Worm (Caenorhabditis elegans) whole organism, L2 larva: ENCODE data around the gene camt-1.

Source experiments
- C34F6.9 ChIP-seq: fragments of 150-350 bp; optimal IDR thresholded peaks from 2 replicates; lab custom pipeline; 2014; ENCODE audit warnings: missing biosample characterization, missing genetic modification characterization
- F13H6.1 ChIP-seq: sonication (generic microtip); optimal IDR thresholded peaks from 2 replicates; lab custom pipeline; 2016; ENCODE audit warnings: missing genetic modification characterization, missing compliant biosample characterization
- R02D3.7 ChIP-seq: fragments of 150-350 bp; optimal IDR thresholded peaks from 2 replicates; lab custom pipeline; 2014; ENCODE audit warnings: missing biosample characterization, missing genetic modification characterization
- Y55F3AM.14 ChIP-seq: fragments of 200-800 bp; sonication (Bioruptor generic); optimal IDR thresholded peaks from 2 replicates; lab custom pipeline; 2018; ENCODE audit warnings: mild to moderate bottlenecking, missing genetic modification characterization, missing compliant biosample characterization
- ZK546.5 ChIP-seq: sonication (generic microtip); optimal IDR thresholded peaks from 2 replicates; lab custom pipeline; 2017; ENCODE audit warnings: missing biosample characterization, missing genetic modification characterization
- alr-1 ChIP-seq: fragments of 150-350 bp; optimal IDR thresholded peaks from 2 replicates; lab custom pipeline; 2014; ENCODE audit warnings: missing biosample characterization, missing genetic modification characterization
- aly-2 ChIP-seq: fragments of 150-350 bp; optimal IDR thresholded peaks from 2 replicates; lab custom pipeline; 2014; ENCODE audit warnings: missing biosample characterization, missing genetic modification characterization
- ama-1 ChIP-seq: fragments of 150-350 bp; optimal IDR thresholded peaks from 2 replicates; lab custom pipeline; 2018; ENCODE audit warnings: inconsistent platforms
- ceh-16 ChIP-seq: fragments of 150-350 bp; optimal IDR thresholded peaks from 2 replicates; lab custom pipeline; 2014; ENCODE audit warnings: missing biosample characterization, missing genetic modification characterization
- ceh-82 ChIP-seq: fragments of 150-350 bp; optimal IDR thresholded peaks from 2 replicates; lab custom pipeline; 2014; ENCODE audit warnings: missing biosample characterization, missing genetic modification characterization
- crh-2 ChIP-seq: sonication (generic microtip); optimal IDR thresholded peaks from 2 replicates; lab custom pipeline; 2017; ENCODE audit warnings: missing biosample characterization, missing genetic modification characterization
- egl-27 ChIP-seq: sonication (generic microtip); optimal IDR thresholded peaks from 3 replicates; lab custom pipeline; 2017; ENCODE audit warnings: missing biosample characterization, missing genetic modification reagents, missing genetic modification characterization
- elt-1 ChIP-seq: fragments of 150-350 bp; optimal IDR thresholded peaks from 2 replicates; lab custom pipeline; 2014; ENCODE audit warnings: missing biosample characterization, missing genetic modification characterization
- elt-3 ChIP-seq: sonication (generic microtip); optimal IDR thresholded peaks from 2 replicates; lab custom pipeline; 2017; ENCODE audit warnings: missing biosample characterization, missing genetic modification characterization
- fos-1 ChIP-seq: fragments of 150-350 bp; optimal IDR thresholded peaks from 2 replicates; lab custom pipeline; 2014; ENCODE audit warnings: missing biosample characterization, missing genetic modification characterization
- lin-11 ChIP-seq: fragments of 150-350 bp; sonication (generic microtip); optimal IDR thresholded peaks from 2 replicates; lab custom pipeline; 2014; ENCODE audit warnings: missing biosample characterization, missing genetic modification characterization, inconsistent platforms, mixed read lengths
- lin-13 ChIP-seq: fragments of 150-350 bp; optimal IDR thresholded peaks from 2 replicates; lab custom pipeline; 2014; ENCODE audit warnings: missing biosample characterization, missing genetic modification reagents, missing genetic modification characterization
- lin-39 ChIP-seq: fragments of 150-350 bp; optimal IDR thresholded peaks from 2 replicates; lab custom pipeline; 2014; ENCODE audit warnings: missing biosample characterization, missing genetic modification reagents, missing genetic modification characterization
- lsy-2 ChIP-seq, 2 experiments: fragments of 150-350 bp in 1 of 2; sonication (generic microtip) in 1 of 2; optimal IDR thresholded peaks; 2 replicates each; lab custom pipeline; 2014 to 2017; ENCODE audit warnings: missing biosample characterization in 2 of 2, missing genetic modification characterization in 2 of 2
- mab-5 ChIP-seq: fragments of 150-350 bp; optimal IDR thresholded peaks from 2 replicates; lab custom pipeline; 2014; ENCODE audit warnings: missing biosample characterization, missing genetic modification characterization
- nhr-10 ChIP-seq: sonication (generic microtip); optimal IDR thresholded peaks from 2 replicates; lab custom pipeline; 2017; ENCODE audit warnings: missing biosample characterization, missing genetic modification characterization
- nhr-11 ChIP-seq: fragments of 150-350 bp; optimal IDR thresholded peaks from 2 replicates; lab custom pipeline; 2014; ENCODE audit warnings: missing biosample characterization, missing genetic modification characterization
- nhr-129 ChIP-seq: fragments of 150-350 bp; optimal IDR thresholded peaks from 2 replicates; lab custom pipeline; 2014; ENCODE audit warnings: missing biosample characterization, missing genetic modification characterization
- nhr-23 ChIP-seq: fragments of 150-350 bp; optimal IDR thresholded peaks from 2 replicates; lab custom pipeline; 2014; ENCODE audit warnings: missing biosample characterization, missing genetic modification reagents, missing genetic modification characterization
- nhr-237 ChIP-seq: fragments of 150-350 bp; optimal IDR thresholded peaks from 2 replicates; lab custom pipeline; 2014; ENCODE audit warnings: missing biosample characterization, missing genetic modification characterization
- nhr-25 ChIP-seq: fragments of 150-350 bp; sonication (generic microtip); optimal IDR thresholded peaks from 3 replicates; lab custom pipeline; 2014; ENCODE audit warnings: missing biosample characterization, missing genetic modification characterization
- peb-1 ChIP-seq: fragments of 150-350 bp; optimal IDR thresholded peaks from 2 replicates; lab custom pipeline; 2014; ENCODE audit warnings: missing biosample characterization, missing genetic modification characterization
- sma-3 ChIP-seq: sonication (generic microtip); optimal IDR thresholded peaks from 2 replicates; lab custom pipeline; 2016; ENCODE audit warnings: missing genetic modification reagents, missing genetic modification characterization, missing compliant biosample characterization
- sma-9 ChIP-seq, 2 experiments: fragments of 150-350 bp in 1 of 2; sonication (generic microtip) in 1 of 2; optimal IDR thresholded peaks; 2 replicates each; lab custom pipeline; 2014 to 2016; ENCODE audit warnings: missing genetic modification characterization in 2 of 2, mild to moderate bottlenecking in 1 of 2, missing biosample characterization in 1 of 2, missing compliant biosample characterization in 1 of 2, missing genetic modification reagents in 1 of 2, moderate library complexity in 1 of 2
- snpc-4 ChIP-seq: fragments of 150-350 bp; optimal IDR thresholded peaks from 2 replicates; lab custom pipeline; 2014; ENCODE audit warnings: missing biosample characterization, missing genetic modification characterization
- unc-39 ChIP-seq: fragments of 150-350 bp; optimal IDR thresholded peaks from 2 replicates; lab custom pipeline; 2014; ENCODE audit warnings: missing biosample characterization, missing genetic modification characterization
- unc-62 ChIP-seq: fragments of 150-350 bp; optimal IDR thresholded peaks from 2 replicates; lab custom pipeline; 2014; ENCODE audit warnings: missing biosample characterization, missing genetic modification reagents, missing genetic modification characterization
- zag-1 ChIP-seq: fragments of 150-350 bp; optimal IDR thresholded peaks from 2 replicates; lab custom pipeline; 2014; ENCODE audit warnings: missing biosample characterization, missing genetic modification characterization
- ztf-11 ChIP-seq: sonication (generic microtip); optimal IDR thresholded peaks from 2 replicates; lab custom pipeline; 2017; ENCODE audit warnings: missing biosample characterization, missing genetic modification characterization
- ztf-4 ChIP-seq: fragments of 150-350 bp; optimal IDR thresholded peaks from 2 replicates; lab custom pipeline; 2014; ENCODE audit warnings: missing biosample characterization, missing genetic modification characterization

camt-1 gene

DNA sequence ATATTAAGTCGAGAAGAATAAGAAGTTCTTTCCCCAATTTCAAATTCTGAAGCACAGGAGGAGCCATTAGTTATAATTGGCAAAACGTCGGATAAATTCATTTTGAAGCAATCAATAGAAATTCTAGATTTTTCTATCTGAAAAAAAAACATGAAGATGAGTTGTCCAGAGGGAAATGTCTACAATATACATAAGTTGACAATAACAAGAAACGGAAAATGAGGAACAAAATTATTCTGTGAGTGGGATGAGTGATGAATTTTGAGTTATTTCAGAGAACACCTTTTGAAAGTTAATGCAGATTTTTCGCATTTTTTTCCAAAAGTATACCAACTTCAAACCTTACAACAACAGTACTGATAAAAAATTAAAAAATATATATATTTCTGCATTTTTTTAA lies 35.7 kb upstream of the camt-1 start, which contains the start of gene sra-36:
TSS of gene sra-36 (minus strand) at position 101 of the 400 bp plus-strand sequence.
- TF ChIP-seq unc-62 (no peak), elt-1 (tag; lab: Kevin White, UChicago) (no peak), ZK546.5 (tag; lab: Kevin White, UChicago) (no peak), alr-1 (tag; lab: Kevin White, UChicago) (no peak), lin-11 (tag; lab: Kevin White, UChicago) (no peak), nhr-237 (no peak), egl-27 (tag; lab: Kevin White, UChicago) (no peak), ama-1 (lab: Kevin White, UChicago) (no peak), elt-3 (no peak), sma-3 (GFP tag; lab: Kevin White, UChicago) (no peak), nhr-11 (tag; lab: Kevin White, UChicago) (no peak)

DNA sequence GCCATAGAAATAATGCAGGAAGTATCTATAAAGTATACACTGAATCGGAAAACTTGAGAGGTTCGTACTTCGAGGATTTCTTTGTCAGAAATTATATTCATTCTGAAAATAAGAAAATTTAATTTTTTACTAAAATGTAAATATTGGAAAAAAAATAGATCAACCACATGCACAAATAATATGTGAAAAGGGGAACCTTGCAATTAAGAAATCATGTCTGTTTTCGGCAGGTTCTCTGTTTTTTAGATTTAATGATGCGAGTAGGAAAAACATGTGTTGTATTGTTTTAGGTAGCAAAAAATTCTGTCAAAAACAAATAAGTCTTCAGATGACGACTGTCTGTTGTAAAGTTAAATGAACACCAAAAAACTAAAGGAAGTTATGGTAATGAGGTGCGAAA lies 32.2 kb upstream of the camt-1 start, which contains the start of gene sra-33:
TSS of gene sra-33 (minus strand) at position 101 of the 400 bp plus-strand sequence.
- TF ChIP-seq lin-11 (tag; lab: Kevin White, UChicago), result no peak
- TF ChIP-seq elt-3, result no peak
- TF ChIP-seq ztf-4, result no peak
- TF ChIP-seq fos-1 (tag; lab: Kevin White, UChicago), result no peak
- no peak for TF ChIP-seq ZK546.5 (tag; lab: Kevin White, UChicago)
- TF ChIP-seq zag-1 (tag; lab: Kevin White, UChicago), result no peak
- no peak for TF ChIP-seq nhr-11 (tag; lab: Kevin White, UChicago)
- no peak for TF ChIP-seq peb-1
- TF ChIP-seq unc-39 (tag; lab: Kevin White, UChicago), result no peak
- no peak for TF ChIP-seq unc-62
- TF ChIP-seq, all 48 proteins: peak for 0

DNA sequence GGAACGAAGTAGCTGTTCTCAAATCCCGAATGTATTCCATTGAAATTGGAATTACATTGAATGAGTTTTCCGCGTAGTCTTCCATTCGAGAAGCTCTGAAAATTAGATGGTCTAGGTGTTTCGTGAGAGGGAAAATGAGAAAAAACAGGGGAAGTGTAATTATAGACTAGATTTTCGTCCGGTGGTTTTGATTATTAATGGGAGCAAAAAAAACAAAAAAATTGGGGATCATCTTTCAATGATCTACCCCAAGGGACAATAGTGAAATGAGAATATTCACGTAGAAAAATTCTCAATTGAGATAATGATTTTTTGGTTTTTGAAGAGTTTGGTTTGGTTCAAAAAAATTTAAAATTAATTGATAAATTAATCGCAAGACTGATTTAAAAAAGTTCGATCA lies 26.9 kb upstream of the camt-1 start, which contains the start of gene sra-32:
TSS of gene sra-32 (minus strand) at position 101 of the 400 bp plus-strand sequence.
- TF ChIP-seq crh-2 (tag; lab: Kevin White, UChicago), result no peak
- no peak for TF ChIP-seq nhr-237
- TF ChIP-seq lin-13 (GFP tag; lab: Kevin White, UChicago), result no peak
- TF ChIP-seq ceh-82 (tag; lab: Kevin White, UChicago), result no peak
- TF ChIP-seq lin-39 (tag; lab: Kevin White, UChicago), result no peak
- TF ChIP-seq nhr-25 (tag; lab: Kevin White, UChicago), result no peak
- TF ChIP-seq elt-1 (tag; lab: Kevin White, UChicago), result no peak
- no peak for TF ChIP-seq nhr-23 (tag; lab: Kevin White, UChicago)
- TF ChIP-seq, all 48 proteins: peak for 0

DNA sequence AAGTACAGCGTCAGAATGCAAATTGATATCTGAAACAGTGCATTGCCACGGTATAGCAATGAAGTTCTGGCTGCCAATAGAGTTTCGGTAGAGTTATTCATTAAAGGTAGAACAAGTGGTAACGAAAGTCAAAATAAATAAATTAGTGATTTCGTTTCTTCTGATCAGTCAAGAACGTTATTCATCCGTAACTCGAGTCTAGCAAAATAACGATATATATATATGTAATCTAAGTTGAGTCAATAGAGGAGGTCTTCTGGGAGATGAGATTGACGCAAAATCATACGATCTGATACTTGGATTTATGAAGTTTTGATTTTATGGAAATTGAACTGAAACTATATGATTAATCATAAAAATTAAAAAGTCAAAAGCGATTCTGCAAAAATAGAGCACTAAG lies 22.9 kb upstream of the camt-1 start, which contains the start of gene sra-35:
TSS of gene sra-35 (minus strand) at position 101 of the 400 bp plus-strand sequence.
- no peak for TF ChIP-seq sma-9 (GFP tag; optimal IDR thresholded peaks at IDR 0.05; lab: Kevin White, UChicago)
- TF ChIP-seq sma-9 (tag; optimal IDR thresholded peaks at IDR 0.05; lab: Kevin White, UChicago), result no peak
- no peak for TF ChIP-seq aly-2 (tag; lab: Kevin White, UChicago)
- TF ChIP-seq crh-2 (tag; lab: Kevin White, UChicago), result no peak
- no peak for TF ChIP-seq lsy-2 (tag; optimal IDR thresholded peaks at IDR 0.05; lab: Kevin White, UChicago)
- no peak for TF ChIP-seq nhr-10 (tag; lab: Kevin White, UChicago)
- no peak for TF ChIP-seq ztf-11 (tag; lab: Kevin White, UChicago)
- TF ChIP-seq R02D3.7, result no peak

- no peak for TF ChIP-seq alr-1 (tag; lab: Kevin White, UChicago)
These were observed 20.2 kb upstream of the camt-1 start for ce11 chrII:4525185-4525584.

DNA sequence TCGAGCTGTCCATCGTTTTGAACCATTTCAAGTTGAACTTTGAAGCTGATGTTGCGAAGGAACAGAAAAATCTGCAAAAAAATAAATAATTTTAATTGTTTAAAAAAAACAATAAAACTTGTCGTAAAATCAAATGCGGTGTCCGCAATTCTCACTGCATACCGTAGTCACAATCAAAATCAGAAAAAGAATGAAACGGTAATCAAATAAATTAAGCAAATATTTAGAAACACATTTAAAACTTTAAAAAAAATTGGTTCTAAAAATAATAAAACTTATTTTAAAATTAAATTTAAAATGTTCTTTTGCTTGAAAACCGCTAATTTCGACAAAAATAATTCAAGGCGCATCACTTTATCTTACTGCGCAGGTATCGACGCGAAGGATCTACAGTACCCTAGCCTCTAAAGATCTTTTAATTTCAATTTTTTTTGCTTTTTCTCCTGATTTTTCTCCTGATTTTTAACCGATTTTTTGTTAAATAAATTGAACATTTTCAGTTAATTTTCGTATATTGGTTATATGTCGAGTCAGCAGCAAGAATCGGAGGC lies 18.2 kb upstream of the camt-1 start, which contains the start of the genes B0304.4 and B0304.2:
TSS of gene B0304.4 (minus strand) at position 101 of the 551 bp plus-strand sequence.
TSS of gene B0304.2 (plus strand) at position 501 of the 551 bp plus-strand sequence.
- TF ChIP-seq snpc-4 (no peak), lin-13 (GFP tag; lab: Kevin White, UChicago) (no peak), Y55F3AM.14 (no peak), nhr-25 (tag; lab: Kevin White, UChicago) (no peak), F13H6.1 (tag; lab: Kevin White, UChicago) (no peak), R02D3.7 (no peak), ztf-4 (no peak), nhr-129 (no peak), ztf-11 (tag; lab: Kevin White, UChicago) (no peak), lin-11 (tag; lab: Kevin White, UChicago) (no peak), C34F6.9 (tag; lab: Kevin White, UChicago) (no peak), nhr-10 (tag; lab: Kevin White, UChicago) (no peak), nhr-237 (no peak), unc-62 (no peak), lsy-2 (tag; optimal IDR thresholded peaks at IDR 0.05; lab: Kevin White, UChicago) (no peak), mab-5 (tag; lab: Kevin White, UChicago) (no peak), peb-1 (no peak), ceh-16 (tag; lab: Kevin White, UChicago) (no peak)
- TF ChIP-seq, all 48 proteins: peak for 0
